Worm (Caenorhabditis elegans): ENCODE results near the gene hrpa-1.

Gene hrpa-1

DNA sequence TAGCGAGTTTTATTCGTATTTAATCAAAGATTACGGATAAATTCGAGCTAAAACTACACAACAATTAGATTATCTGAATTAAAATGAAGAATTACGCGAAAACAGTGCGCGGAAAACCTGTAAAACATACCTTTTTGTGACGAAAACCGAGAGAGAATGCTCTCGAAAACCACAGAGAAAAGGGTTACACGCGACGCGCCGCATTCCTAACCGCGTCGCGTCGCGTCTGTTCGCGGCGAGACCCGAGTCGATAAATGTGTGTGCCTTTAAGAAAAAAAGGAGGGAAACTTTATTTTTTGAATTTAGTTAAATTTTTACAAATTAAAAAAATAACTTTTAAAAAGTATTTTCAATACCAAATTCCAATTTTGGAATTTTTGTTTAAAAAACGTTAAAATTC lies at the start of gene hrpa-1:
Gene hrpa-1, minus strand, starts transcription at position 192 of the 400 bp plus-strand sequence.
- peak; percentile 56 for TF ChIP-seq R02D3.7 (tag; optimal IDR thresholded peaks at IDR 0.05)
- TF ChIP-seq hmg-11 (tag; optimal IDR thresholded peaks at IDR 0.05): peak; percentile 45
- TF ChIP-seq pha-4 (tag; optimal IDR thresholded peaks at IDR 0.05): peak; percentile 91
- peak; percentile 55 for TF ChIP-seq jun-1 (tag; optimal IDR thresholded peaks at IDR 0.05)
- TF ChIP-seq ceh-9 (tag; optimal IDR thresholded peaks at IDR 0.05): no peak
- peak; percentile 71 for TF ChIP-seq ceh-28 (tag; optimal IDR thresholded peaks at IDR 0.05)
- peak; percentile 85 for TF ChIP-seq nhr-23 (tag; optimal IDR thresholded peaks at IDR 0.05)
- TF ChIP-seq lin-15B (tag; optimal IDR thresholded peaks at IDR 0.05): peak; percentile 93
- TF ChIP-seq nfya-1 (tag; optimal IDR thresholded peaks at IDR 0.05; ENCODE audit: insufficient read depth): peak; percentile 95
- no peak for TF ChIP-seq fkh-2 (tag; optimal IDR thresholded peaks at IDR 0.05)
- no peak for TF ChIP-seq nhr-11 (tag; optimal IDR thresholded peaks at IDR 0.05)
- TF ChIP-seq fkh-10 (GFP tag; optimal IDR thresholded peaks at IDR 0.05): peak; percentile 58
- TF ChIP-seq nhr-67 (tag; optimal IDR thresholded peaks at IDR 0.05): no peak
- TF ChIP-seq snpc-4 (tag; optimal IDR thresholded peaks at IDR 0.05): peak; percentile 68
- peak; percentile 1 for TF ChIP-seq ceh-82 (tag; optimal IDR thresholded peaks at IDR 0.05)
- TF ChIP-seq skn-1 (tag; optimal IDR thresholded peaks at IDR 0.05): peak; percentile 5
- TF ChIP-seq lin-39 (tag; optimal IDR thresholded peaks at IDR 0.05): peak; percentile 88
- no peak for TF ChIP-seq egl-27 (tag; optimal IDR thresholded peaks at IDR 0.05)
- no peak for TF ChIP-seq lsy-12 (tag; optimal IDR thresholded peaks at IDR 0.05)
- TF ChIP-seq fos-1 (tag; optimal IDR thresholded peaks at IDR 0.05): no peak
- peak; percentile 5 for TF ChIP-seq tbx-2 (tag; optimal IDR thresholded peaks at IDR 0.05)
- no peak for TF ChIP-seq ZK546.5 (tag; optimal IDR thresholded peaks at IDR 0.05)
- TF ChIP-seq nhr-77 (tag; optimal IDR thresholded peaks at IDR 0.05): no peak
- peak; percentile 73 for TF ChIP-seq ama-1 (optimal IDR thresholded peaks at IDR 0.05)
- TF ChIP-seq mml-1 (tag; optimal IDR thresholded peaks at IDR 0.05): no peak
- peak; percentile 39 for TF ChIP-seq elt-2 (tag; optimal IDR thresholded peaks at IDR 0.05)
- TF ChIP-seq ceh-16 (tag; optimal IDR thresholded peaks at IDR 0.05): no peak
- TF ChIP-seq elt-1 (tag; optimal IDR thresholded peaks at IDR 0.05): peak; percentile 30
- TF ChIP-seq egl-5 (tag; optimal IDR thresholded peaks at IDR 0.05): peak; percentile 99
- TF ChIP-seq unc-39 (tag; optimal IDR thresholded peaks at IDR 0.05): no peak
- peak; percentile 66 for TF ChIP-seq nhr-25 (tag; optimal IDR thresholded peaks at IDR 0.05)
- peak; percentile 22 for TF ChIP-seq pqm-1 (tag; optimal IDR thresholded peaks at IDR 0.05)
- TF ChIP-seq elt-3 (tag; optimal IDR thresholded peaks at IDR 0.05): no peak

DNA sequence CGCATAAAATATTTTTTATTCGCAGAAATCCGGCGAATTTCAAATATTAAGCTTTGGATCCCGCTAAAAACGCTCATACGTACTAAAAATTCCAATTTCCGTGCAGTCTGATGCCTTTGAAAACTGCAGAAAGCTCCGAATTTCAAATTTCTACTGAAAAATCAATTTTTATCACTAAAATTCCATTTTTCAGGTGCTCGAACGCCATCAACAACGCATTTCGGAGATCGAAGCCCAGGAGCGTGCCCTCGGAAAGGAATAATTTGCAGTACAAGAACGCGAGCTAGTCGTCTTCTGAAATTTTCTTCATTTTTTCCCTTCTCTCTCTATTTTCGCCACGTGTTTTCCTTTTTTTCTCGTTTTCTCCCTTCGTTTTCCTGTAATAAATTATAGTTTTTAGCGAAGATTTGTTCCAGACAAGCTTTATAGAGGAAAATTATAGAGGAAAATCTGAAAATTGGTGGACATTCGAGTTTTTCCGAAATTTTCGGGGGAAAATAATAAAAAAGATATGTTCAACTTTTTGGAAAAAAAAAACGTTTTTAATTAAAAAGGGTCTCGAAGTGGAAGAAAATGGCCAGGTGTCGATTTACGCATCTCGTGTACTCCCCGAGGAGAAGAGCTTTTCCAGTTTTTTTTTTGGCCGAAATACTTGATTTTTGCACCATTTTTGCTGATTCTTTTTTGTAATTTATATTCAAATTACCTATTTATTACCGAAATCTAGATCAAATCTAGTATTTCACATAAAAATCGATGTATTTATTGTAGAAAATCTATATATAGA lies 48.0 kb upstream of the hrpa-1 start:
- TF ChIP-seq zag-1 (tag; optimal IDR thresholded peaks at IDR 0.05): no peak
- TF ChIP-seq pqm-1 (tag; optimal IDR thresholded peaks at IDR 0.05): no peak
- no peak for TF ChIP-seq fkh-10 (GFP tag; optimal IDR thresholded peaks at IDR 0.05)
- TF ChIP-seq nhr-23 (tag; optimal IDR thresholded peaks at IDR 0.05): no peak
- peak; percentile 67 for TF ChIP-seq ama-1 (optimal IDR thresholded peaks at IDR 0.05)
- TF ChIP-seq ZK546.5 (tag; optimal IDR thresholded peaks at IDR 0.05): no peak
- TF ChIP-seq eor-1 (tag; optimal IDR thresholded peaks at IDR 0.05): no peak
- TF ChIP-seq fos-1 (tag; optimal IDR thresholded peaks at IDR 0.05): no peak
- TF ChIP-seq ztf-11 (tag; optimal IDR thresholded peaks at IDR 0.05): no peak
- TF ChIP-seq fkh-2 (tag; optimal IDR thresholded peaks at IDR 0.05): no peak
- TF ChIP-seq elt-2 (tag; optimal IDR thresholded peaks at IDR 0.05): peak; percentile 16
- TF ChIP-seq tbx-2 (tag; optimal IDR thresholded peaks at IDR 0.05): no peak
- TF ChIP-seq pha-4 (tag; optimal IDR thresholded peaks at IDR 0.05): peak; percentile 6
- TF ChIP-seq nhr-25 (tag; optimal IDR thresholded peaks at IDR 0.05): no peak
- TF ChIP-seq unc-39 (tag; optimal IDR thresholded peaks at IDR 0.05): no peak
- TF ChIP-seq hmg-11 (tag; optimal IDR thresholded peaks at IDR 0.05): no peak

DNA sequence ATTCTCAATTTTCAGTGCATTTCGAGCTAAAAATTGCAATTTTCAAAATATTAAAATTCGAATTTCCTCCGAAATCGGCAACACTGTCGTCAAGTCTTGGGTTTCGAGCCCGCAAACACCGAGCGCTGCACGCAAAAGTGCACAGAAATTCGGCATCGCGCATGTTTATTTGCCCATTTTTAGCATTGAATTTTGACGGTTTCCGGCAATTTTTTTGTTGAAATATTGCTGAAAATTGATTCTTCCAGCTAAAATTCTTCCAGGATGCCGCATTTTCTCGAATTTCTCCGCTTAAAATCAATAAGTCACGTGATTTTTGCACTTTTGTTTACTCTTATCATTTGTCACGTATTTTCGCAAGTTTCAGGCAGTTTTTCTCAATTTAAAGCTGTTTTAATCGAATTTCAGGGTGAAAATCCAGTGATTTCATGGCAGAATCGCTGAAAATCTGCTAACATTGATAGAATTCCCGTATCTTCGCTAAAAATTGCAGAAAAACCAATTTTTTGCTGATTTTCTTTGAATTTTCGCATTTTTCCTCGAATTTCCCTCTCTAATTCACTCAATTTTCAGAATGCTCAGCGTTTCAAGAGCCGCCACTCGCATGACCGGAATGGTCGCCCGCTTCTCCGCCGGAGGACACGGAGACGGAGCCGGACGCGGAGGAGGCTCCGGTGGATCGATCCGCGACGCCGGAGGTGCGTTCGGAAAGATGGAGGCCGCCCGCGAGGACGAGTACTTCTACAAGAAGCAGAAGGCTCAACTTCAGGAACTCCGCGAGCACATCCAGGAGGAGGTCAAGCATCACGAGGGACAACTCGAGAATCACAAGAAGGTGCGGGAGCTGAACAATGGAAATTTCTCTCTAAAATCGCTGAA lies 46.9 kb upstream of the hrpa-1 start, which contains the start of gene mai-2:
Gene mai-2, plus strand, starts transcription at position 574 of the 879 bp plus-strand sequence.
- TF ChIP-seq nhr-11 (tag; optimal IDR thresholded peaks at IDR 0.05) (no peak), nhr-28 (tag; optimal IDR thresholded peaks at IDR 0.05) (no peak), ztf-11 (tag; optimal IDR thresholded peaks at IDR 0.05) (no peak), ceh-28 (tag; optimal IDR thresholded peaks at IDR 0.05) (peak; percentile 30), nfya-1 (tag; optimal IDR thresholded peaks at IDR 0.05; ENCODE audit: insufficient read depth) (peak; percentile 76), snpc-4 (tag; optimal IDR thresholded peaks at IDR 0.05) (no peak), unc-62 (GFP tag; optimal IDR thresholded peaks at IDR 0.05) (no peak), nhr-23 (tag; optimal IDR thresholded peaks at IDR 0.05) (peak; percentile 56), elt-2 (tag; optimal IDR thresholded peaks at IDR 0.05) (peak; percentile 22), lin-15B (tag; optimal IDR thresholded peaks at IDR 0.05) (peak; percentile 72), pha-4 (tag; optimal IDR thresholded peaks at IDR 0.05) (peak; percentile 77), ama-1 (optimal IDR thresholded peaks at IDR 0.05) (peak; percentile 82), jun-1 (tag; optimal IDR thresholded peaks at IDR 0.05) (peak; percentile 57), nhr-12 (tag; optimal IDR thresholded peaks at IDR 0.05) (no peak), lsy-12 (tag; optimal IDR thresholded peaks at IDR 0.05) (peak; percentile 48), nhr-25 (tag; optimal IDR thresholded peaks at IDR 0.05) (peak; percentile 4), hmg-11 (tag; optimal IDR thresholded peaks at IDR 0.05) (peak; percentile 60)

Data from whole organism, L3 larva.